Fruit fly (Drosophila melanogaster) whole organism, prepupa: ENCODE data around the gene CG31099.

Experiments
- CG3919 ChIP-seq: fragments of 200-800 bp; sonication (Bioruptor generic); optimal IDR thresholded peaks from 3 replicates; lab custom pipeline; 2016; ENCODE audit warnings: missing biosample characterization, missing genetic modification characterization
- Hr4 ChIP-seq: fragments of 200-800 bp; sonication (Bioruptor generic); optimal IDR thresholded peaks from 3 replicates; lab custom pipeline; 2016; ENCODE audit warnings: missing biosample characterization, missing genetic modification characterization

DNA sequence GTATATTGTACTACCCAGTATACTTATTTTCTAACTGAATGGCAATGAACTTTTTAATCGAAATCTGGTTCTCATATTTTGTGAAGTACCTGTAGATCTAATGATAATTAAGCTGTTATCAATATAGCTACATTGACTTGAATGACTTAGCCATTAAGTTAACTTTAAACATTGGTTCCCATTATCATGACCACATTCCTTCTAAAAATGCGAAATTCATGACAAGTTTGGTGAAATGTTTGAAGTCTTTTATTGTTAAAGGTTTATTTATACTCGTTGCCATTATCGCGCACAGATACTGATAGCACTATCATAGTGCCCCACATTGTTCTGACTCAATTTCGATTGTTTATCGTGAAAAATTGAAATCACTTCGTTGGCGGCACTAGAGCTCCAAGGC, 10.2 kb upstream of the CG31099 start:
- TF ChIP-seq CG3919 (GFP tag; lab: Kevin White, UChicago), result no peak
- no peak for TF ChIP-seq Hr4 (GFP tag; lab: Kevin White, UChicago)
